Fruit fly (Drosophila melanogaster) whole organism, embryonic: ENCODE measurements around the gene ThrRS.

ENCODE experiments used
- Asciz ChIP-seq: fragments of 200-800 bp; sonication (Bioruptor generic); optimal IDR thresholded peaks from 2 replicates; lab custom pipeline; 2017; ENCODE audit warnings: missing biosample characterization, mild to moderate bottlenecking, missing genetic modification characterization, missing genetic modification reagents
- Atf-2 ChIP-seq: fragments of 200-800 bp; sonication (Bioruptor generic); optimal IDR thresholded peaks from 2 replicates; lab custom pipeline; 2016; ENCODE audit warnings: missing biosample characterization, missing genetic modification characterization
- Bdp1 ChIP-seq: fragments of 200-800 bp; sonication (Bioruptor generic); optimal IDR thresholded peaks from 3 replicates; lab custom pipeline; 2016; ENCODE audit warnings: missing biosample characterization, missing genetic modification characterization
- CG10462 ChIP-seq: fragments of 200-800 bp; sonication (Bioruptor generic); optimal IDR thresholded peaks from 2 replicates; lab custom pipeline; 2016; ENCODE audit warnings: missing biosample characterization, missing genetic modification characterization
- CG10543 ChIP-seq: fragments of 200-800 bp; sonication (Bioruptor generic); optimal IDR thresholded peaks from 3 replicates; lab custom pipeline; 2017; ENCODE audit warnings: missing biosample characterization, mild to moderate bottlenecking, missing genetic modification characterization, moderate library complexity
- CG10979 ChIP-seq: fragments of 200-800 bp; sonication (Bioruptor generic); optimal IDR thresholded peaks from 2 replicates; lab custom pipeline; 2018; ENCODE audit warnings: missing biosample characterization, mild to moderate bottlenecking, missing genetic modification characterization, moderate library complexity
- CG12659 ChIP-seq: fragments of 200-800 bp; sonication (Bioruptor generic); optimal IDR thresholded peaks from 3 replicates; lab custom pipeline; 2017; ENCODE audit warnings: mild to moderate bottlenecking, missing biosample characterization, missing genetic modification reagents, missing genetic modification characterization
- CG13775 ChIP-seq: fragments of 200-800 bp; sonication (Bioruptor generic); optimal IDR thresholded peaks from 3 replicates; lab custom pipeline; 2017; ENCODE audit warnings: missing biosample characterization, mild to moderate bottlenecking, missing genetic modification characterization
- CG14860 ChIP-seq: fragments of 200-800 bp; sonication (Bioruptor generic); IDR thresholded peaks from 3 replicates; pipeline ENCODE4 v1.3.6; 2022; ENCODE audit warnings: missing biosample characterization, missing genetic modification characterization; ENCODE audit not compliant: partially characterized antibody
- CG15514 ChIP-seq: fragments of 200-800 bp; sonication (Bioruptor generic); optimal IDR thresholded peaks from 3 replicates; lab custom pipeline; 2017; ENCODE audit warnings: missing biosample characterization, missing genetic modification characterization, mild to moderate bottlenecking, moderate library complexity, missing genetic modification reagents
- CG18599 ChIP-seq: fragments of 200-800 bp; sonication (Bioruptor generic); optimal IDR thresholded peaks from 3 replicates; lab custom pipeline; 2017; ENCODE audit warnings: missing biosample characterization, missing genetic modification characterization, mild to moderate bottlenecking, moderate library complexity, missing genetic modification reagents
- CG2116 ChIP-seq: fragments of 200-800 bp; sonication (Bioruptor generic); optimal IDR thresholded peaks from 3 replicates; lab custom pipeline; 2018; ENCODE audit warnings: missing biosample characterization, mild to moderate bottlenecking, missing genetic modification characterization
- CG2678 ChIP-seq: fragments of 200-800 bp; sonication (Bioruptor generic); optimal IDR thresholded peaks from 3 replicates; lab custom pipeline; 2019; ENCODE audit warnings: missing biosample characterization, mild to moderate bottlenecking, missing genetic modification characterization, moderate library complexity
- CG4730 ChIP-seq: fragments of 200-800 bp; sonication (Bioruptor generic); IDR thresholded peaks from 2 replicates; pipeline ENCODE4 v1.3.6; 2022; ENCODE audit warnings: missing biosample characterization, missing genetic modification characterization
- CG5953 ChIP-seq: fragments of 200-800 bp; sonication (Bioruptor generic); IDR thresholded peaks from 2 replicates; pipeline ENCODE4 v1.3.6; 2022; ENCODE audit warnings: missing biosample characterization, missing genetic modification characterization
- CG6254 ChIP-seq: fragments of 200-800 bp; sonication (Bioruptor generic); optimal IDR thresholded peaks from 3 replicates; lab custom pipeline; 2017; ENCODE audit warnings: mild to moderate bottlenecking, missing biosample characterization, missing genetic modification reagents, missing genetic modification characterization
- CG6791 ChIP-seq: fragments of 200-800 bp; sonication (Bioruptor generic); IDR thresholded peaks from 3 replicates; pipeline ENCODE4 v1.3.6; 2022; ENCODE audit warnings: missing biosample characterization, missing genetic modification characterization; ENCODE audit not compliant: partially characterized antibody
- CG7357 ChIP-seq: fragments of 200-800 bp; sonication (Bioruptor generic); IDR thresholded peaks from 3 replicates; pipeline ENCODE4 v1.3.6; 2022; ENCODE audit warnings: missing biosample characterization, missing genetic modification characterization
- CG9437 ChIP-seq: fragments of 200-800 bp; sonication (Bioruptor generic); optimal IDR thresholded peaks from 2 replicates; lab custom pipeline; 2018; ENCODE audit warnings: missing biosample characterization, mild to moderate bottlenecking, missing genetic modification characterization
- CG9932 ChIP-seq: fragments of 200-800 bp; sonication (Bioruptor generic); IDR thresholded peaks from 2 replicates; pipeline ENCODE4 v1.3.6; 2022; ENCODE audit warnings: missing biosample characterization, missing genetic modification characterization
- Doc3 ChIP-seq: fragments of 200-800 bp; sonication (Bioruptor generic); IDR thresholded peaks from 3 replicates; pipeline ENCODE4 v1.3.6; 2022; ENCODE audit warnings: missing biosample characterization, missing genetic modification characterization; ENCODE audit not compliant: partially characterized antibody
- Dp ChIP-seq: fragments of 200-800 bp; sonication (Bioruptor generic); optimal IDR thresholded peaks from 2 replicates; lab custom pipeline; 2018; ENCODE audit warnings: missing biosample characterization, mild to moderate bottlenecking, missing genetic modification characterization, moderate library complexity
- E2f2 ChIP-seq: fragments of 200-800 bp; sonication (Bioruptor generic); IDR thresholded peaks from 2 replicates; pipeline ENCODE4 v1.3.6; 2022; ENCODE audit warnings: missing biosample characterization, missing genetic modification characterization
- Fer2 ChIP-seq: fragments of 200-800 bp; sonication (Bioruptor generic); optimal IDR thresholded peaks from 2 replicates; lab custom pipeline; 2018; ENCODE audit warnings: missing biosample characterization, mild to moderate bottlenecking, missing genetic modification characterization, moderate library complexity
- Med ChIP-seq: fragments of 200-800 bp; sonication (Bioruptor generic); peaks from one replicate; lab custom pipeline; 2016; ENCODE audit warnings: missing biosample characterization, missing genetic modification characterization, mild to moderate bottlenecking, inconsistent platforms, moderate library complexity
- Neu2 ChIP-seq: fragments of 200-800 bp; sonication (Bioruptor generic); optimal IDR thresholded peaks from 3 replicates; lab custom pipeline; 2016; ENCODE audit warnings: missing biosample characterization, missing genetic modification characterization, borderline replicate concordance
- Ptx1 ChIP-seq: fragments of 200-800 bp; sonication (Bioruptor generic); IDR thresholded peaks from 2 replicates; pipeline ENCODE4 v1.3.6; 2022; ENCODE audit warnings: missing biosample characterization, missing genetic modification characterization
- Six4 ChIP-seq: fragments of 200-800 bp; sonication (Bioruptor generic); optimal IDR thresholded peaks from 2 replicates; lab custom pipeline; 2016; ENCODE audit warnings: missing biosample characterization, missing genetic modification characterization
- Xbp1 ChIP-seq: fragments of 200-800 bp; sonication (Bioruptor generic); optimal IDR thresholded peaks from 3 replicates; lab custom pipeline; 2016; ENCODE audit warnings: missing biosample characterization, mild to moderate bottlenecking, missing genetic modification characterization
- amos ChIP-seq: fragments of 200-800 bp; sonication (Bioruptor generic); IDR thresholded peaks from 2 replicates; pipeline ENCODE4 v1.3.6; 2022; ENCODE audit warnings: missing biosample characterization, missing genetic modification characterization; ENCODE audit not compliant: partially characterized antibody
- ato ChIP-seq: fragments of 200-800 bp; sonication (Bioruptor generic); IDR thresholded peaks from 2 replicates; pipeline ENCODE4 v1.3.6; 2022; ENCODE audit warnings: missing biosample characterization, missing genetic modification characterization; ENCODE audit not compliant: partially characterized antibody
- bbx ChIP-seq: fragments of 200-800 bp; sonication (Bioruptor generic); IDR thresholded peaks from 2 replicates; pipeline ENCODE4 v1.3.6; 2022; ENCODE audit warnings: missing biosample characterization, missing genetic modification characterization; ENCODE audit not compliant: partially characterized antibody
- br ChIP-seq: fragments of >200 bp; optimal IDR thresholded peaks from 2 replicates; lab custom pipeline; 2017
- cato ChIP-seq: fragments of 200-800 bp; sonication (Bioruptor generic); optimal IDR thresholded peaks from 2 replicates; lab custom pipeline; 2016; ENCODE audit warnings: missing biosample characterization, missing genetic modification characterization, borderline replicate concordance
- corto ChIP-seq: fragments of 200-800 bp; sonication (Bioruptor generic); optimal IDR thresholded peaks from 2 replicates; lab custom pipeline; 2016; ENCODE audit warnings: missing biosample characterization, mild to moderate bottlenecking, missing genetic modification characterization, moderate library complexity
- eve ChIP-seq, 2 experiments: fragments of >200 bp; optimal IDR thresholded peaks; 2 replicates each; lab custom pipeline; 2017; ENCODE audit warnings: missing biosample characterization in 2 of 2, missing genetic modification characterization in 2 of 2
- gcm2 ChIP-seq: fragments of 200-800 bp; sonication (Bioruptor generic); optimal IDR thresholded peaks from 2 replicates; lab custom pipeline; 2016; ENCODE audit warnings: missing biosample characterization, missing genetic modification characterization
- gfzf ChIP-seq: fragments of 200-800 bp; sonication (Bioruptor generic); optimal IDR thresholded peaks from 2 replicates; lab custom pipeline; 2016; ENCODE audit warnings: missing biosample characterization, mild to moderate bottlenecking, missing genetic modification characterization, moderate library complexity
- h ChIP-seq: fragments of >200 bp; optimal IDR thresholded peaks from 2 replicates; lab custom pipeline; 2017
- hbn ChIP-seq: fragments of 200-800 bp; sonication (Bioruptor generic); IDR thresholded peaks from 2 replicates; pipeline ENCODE4 v1.3.6; 2022; ENCODE audit warnings: missing biosample characterization, missing genetic modification characterization; ENCODE audit not compliant: partially characterized antibody
- ind ChIP-seq: fragments of 200-800 bp; sonication (Bioruptor generic); optimal IDR thresholded peaks from 3 replicates; lab custom pipeline; 2016; ENCODE audit warnings: missing biosample characterization, missing genetic modification characterization
- lbe ChIP-seq: fragments of 200-800 bp; sonication (Bioruptor generic); optimal IDR thresholded peaks from 2 replicates; lab custom pipeline; 2016; ENCODE audit warnings: missing biosample characterization, mild to moderate bottlenecking, missing genetic modification characterization
- lov ChIP-seq, 2 experiments: fragments of 200-800 bp in 1 of 2; fragments of >200 bp in 1 of 2; sonication (Bioruptor generic) in 1 of 2; IDR thresholded peaks in 1 of 2; optimal IDR thresholded peaks in 1 of 2; 2 replicates in 1 of 2; 3 replicates in 1 of 2; pipeline versions ENCODE4 v1.3.6 to Lab custom; 2017 to 2022; ENCODE audit warnings: missing biosample characterization in 1 of 2, missing genetic modification characterization in 1 of 2
- nom ChIP-seq: fragments of 200-800 bp; sonication (Bioruptor generic); optimal IDR thresholded peaks from 2 replicates; lab custom pipeline; 2017; ENCODE audit warnings: missing biosample characterization, missing genetic modification characterization, mild to moderate bottlenecking, moderate library complexity, missing genetic modification reagents
- pnt ChIP-seq: fragments of 200-800 bp; sonication (Bioruptor generic); optimal IDR thresholded peaks from 3 replicates; lab custom pipeline; 2016; ENCODE audit warnings: missing biosample characterization, missing genetic modification characterization
- repo ChIP-seq: fragments of 200-800 bp; sonication (Bioruptor generic); optimal IDR thresholded peaks from 2 replicates; lab custom pipeline; 2016; ENCODE audit warnings: missing biosample characterization, missing genetic modification characterization
- slbo ChIP-seq: fragments of 200-800 bp; sonication (Bioruptor generic); IDR thresholded peaks from 2 replicates; pipeline ENCODE4 v1.3.6; 2022; ENCODE audit warnings: missing biosample characterization, missing genetic modification characterization
- tap ChIP-seq: fragments of 200-800 bp; optimal IDR thresholded peaks from 3 replicates; lab custom pipeline; 2019; ENCODE audit warnings: missing biosample characterization, mild to moderate bottlenecking, missing genetic modification characterization, moderate library complexity
- unpg ChIP-seq: fragments of 200-800 bp; sonication (Bioruptor generic); optimal IDR thresholded peaks from 3 replicates; lab custom pipeline; 2018; ENCODE audit warnings: missing biosample characterization, mild to moderate bottlenecking, missing genetic modification characterization, moderate library complexity
- wor ChIP-seq: fragments of 200-800 bp; sonication (Bioruptor generic); IDR thresholded peaks from 2 replicates; pipeline ENCODE4 v1.3.6; 2022; ENCODE audit warnings: missing biosample characterization, missing genetic modification characterization

The ThrRS gene

dm6 chr2L:12063035-12063434 is 40.5 kb upstream of the ThrRS start, which contains the start of gene Rab3-GAP (continued):
- TF ChIP-seq hbn (GFP tag; lab: Robert Waterston, UW) (peak; percentile 63), CG6254 (GFP tag; lab: Kevin White, UChicago) (no peak), unpg (GFP tag; lab: Kevin White, UChicago) (peak; percentile 45), CG18599 (no peak), bbx (no peak), CG9932 (GFP tag; lab: Robert Waterston, UW) (0 out of 2 replicates have a peak, but pooled peaks have one; percentile 10), CG7357 (GFP tag; lab: Robert Waterston, UW) (no peak), Asciz (GFP tag; lab: Kevin White, UChicago) (peak; percentile 36), wor (GFP tag; lab: Robert Waterston, UW) (no peak), gcm2 (GFP tag; lab: Kevin White, UChicago) (no peak), Bdp1 (GFP tag; lab: Kevin White, UChicago) (no peak), CG2678 (tag; lab: Kevin White, UChicago) (no peak), br (lab: Kevin White, UChicago) (no peak), CG13775 (no peak), eve (GFP tag; optimal IDR thresholded peaks at IDR 0.05; lab: Kevin White, UChicago) (no peak), CG12659 (GFP tag; lab: Kevin White, UChicago) (peak; percentile 22), CG4730 (no peak), h (no peak), CG6791 (GFP tag; lab: Robert Waterston, UW) (peak; percentile 45; the same call in 1 of the 3 replicates), Xbp1 (GFP tag; lab: Kevin White, UChicago) (peak; percentile 17), amos (GFP tag; lab: Robert Waterston, UW) (peak; percentile 37; the same call in 1 of the 2 replicates), CG2116 (GFP tag; lab: Kevin White, UChicago) (peak; percentile 85), cato (GFP tag; lab: Kevin White, UChicago) (no peak), repo (GFP tag; lab: Kevin White, UChicago) (no peak), nom (no peak), Ptx1 (GFP tag; lab: Robert Waterston, UW) (no peak), CG5953 (GFP tag; lab: Robert Waterston, UW) (no peak), Med (GFP tag; lab: Kevin White, UChicago) (peak; percentile 78), CG10543 (GFP tag; lab: Kevin White, UChicago) (no peak), Doc3 (GFP tag; lab: Robert Waterston, UW) (peak; percentile 48), E2f2 (GFP tag; lab: Robert Waterston, UW) (peak; percentile 23; the same call in 1 of the 2 replicates), Dp (GFP tag; lab: Kevin White, UChicago) (peak; percentile 10), CG15514 (GFP tag; lab: Kevin White, UChicago) (peak; percentile 60), Six4 (GFP tag; lab: Kevin White, UChicago) (peak; percentile 5), CG10462 (no peak), Fer2 (tag; lab: Kevin White, UChicago) (no peak), CG14860 (GFP tag; lab: Robert Waterston, UW) (0 out of 3 replicates have a peak, but pooled peaks have one; percentile 34), lov (optimal IDR thresholded peaks at IDR 0.05; lab: Kevin White, UChicago) (no peak), lov (GFP tag; IDR thresholded peaks at IDR 0.05; lab: Robert Waterston, UW) (no peak), CG9437 (GFP tag; lab: Kevin White, UChicago) (no peak), lbe (GFP tag; lab: Kevin White, UChicago) (no peak), Atf-2 (GFP tag; lab: Kevin White, UChicago) (no peak), Neu2 (GFP tag; lab: Kevin White, UChicago) (no peak), CG10979 (tag; lab: Kevin White, UChicago) (peak; percentile 23), gfzf (no peak), ind (GFP tag; lab: Kevin White, UChicago) (peak; percentile 11), slbo (GFP tag; lab: Robert Waterston, UW) (peak; percentile 66), tap (tag; lab: Kevin White, UChicago) (peak; percentile 4), corto (GFP tag; lab: Kevin White, UChicago) (no peak), ato (GFP tag; lab: Robert Waterston, UW) (no peak), pnt (no peak)
